Worm (Caenorhabditis elegans) whole organism, midembryonic: ENCODE measurements around the gene nhr-16.

ENCODE experiments used
- T22C8.4 ChIP-seq: fragments of 200-800 bp; sonication (Bioruptor generic); IDR thresholded peaks from 2 replicates; pipeline ENCODE4 v1.3.6; 2022; ENCODE audit warnings: missing genetic modification characterization, missing compliant biosample characterization
- cog-1 ChIP-seq: sonication (generic microtip); optimal IDR thresholded peaks from 2 replicates; lab custom pipeline; 2016; ENCODE audit warnings: missing genetic modification characterization, missing compliant biosample characterization
- flt-1 ChIP-seq: fragments of 200-800 bp; sonication (Bioruptor generic); IDR thresholded peaks from 2 replicates; pipeline ENCODE4 v1.3.6; 2022; ENCODE audit warnings: missing genetic modification characterization, missing compliant biosample characterization
- klf-2 ChIP-seq: fragments of 200-800 bp; sonication (Bioruptor generic); conservative IDR thresholded peaks from 2 replicates; pipeline ENCODE4 v1.3.6; 2022; ENCODE audit warnings: missing genetic modification reagents, missing genetic modification characterization, missing compliant biosample characterization
- ref-1 ChIP-seq: fragments of 200-800 bp; sonication (Bioruptor generic); conservative IDR thresholded peaks from 2 replicates; pipeline ENCODE4 v1.3.6; 2022; ENCODE audit warnings: missing genetic modification reagents, missing genetic modification characterization, missing compliant biosample characterization
- tab-1 ChIP-seq: fragments of 200-800 bp; sonication (Bioruptor generic); IDR thresholded peaks from 2 replicates; pipeline ENCODE4 v1.3.6; 2022; ENCODE audit warnings: missing genetic modification characterization, missing compliant biosample characterization
- ztf-23 ChIP-seq: fragments of 200-800 bp; sonication (Bioruptor generic); IDR thresholded peaks from 2 replicates; pipeline ENCODE4 v1.3.6; 2022; ENCODE audit warnings: missing genetic modification reagents, missing genetic modification characterization, missing compliant biosample characterization
- ztf-29 ChIP-seq: fragments of 200-800 bp; sonication (Bioruptor generic); IDR thresholded peaks from 2 replicates; pipeline ENCODE4 v1.3.6; 2022; ENCODE audit warnings: missing genetic modification reagents, missing genetic modification characterization, missing compliant biosample characterization

DNA sequence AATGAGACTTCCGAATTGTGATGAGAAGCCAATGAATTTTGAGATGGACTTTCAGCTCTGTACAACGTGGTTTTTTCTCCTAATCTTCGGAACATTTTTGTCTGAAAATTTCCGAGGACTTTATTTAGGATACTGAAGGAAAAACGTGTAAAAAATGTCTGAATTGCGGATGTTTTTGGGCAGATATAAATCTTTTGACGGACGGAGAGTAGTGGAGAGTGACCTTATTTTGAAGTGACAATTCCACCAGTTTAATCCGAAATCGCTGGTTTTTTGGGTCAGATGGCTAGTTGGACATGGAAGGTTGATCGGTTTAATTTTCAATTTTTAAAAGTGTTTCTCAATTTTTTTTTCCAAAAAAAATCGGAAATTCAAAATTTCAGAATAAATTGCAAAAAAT is 50.7 kb downstream of the nhr-16 start, which contains the start of gene T05C1.3:
- TF ChIP-seq ztf-29 (GFP tag; lab: Robert Waterston, UW) (no peak), T22C8.4 (GFP tag; lab: Robert Waterston, UW) (no peak), flt-1 (GFP tag; lab: Robert Waterston, UW) (no peak), ref-1 (GFP tag; lab: Robert Waterston, UW) (no peak), klf-2 (GFP tag; lab: Robert Waterston, UW) (no peak), cog-1 (tag; lab: Kevin White, UChicago) (no peak), ztf-23 (GFP tag; lab: Robert Waterston, UW) (no peak), tab-1 (GFP tag; lab: Robert Waterston, UW) (no peak)
